Worm (Caenorhabditis elegans) whole organism, L1 larva: ENCODE results near the gene mrpl-28.

Experiments
- C34B4.2 ChIP-seq: sonication (generic microtip); optimal IDR thresholded peaks from 2 replicates; lab custom pipeline; 2017; ENCODE audit warnings: mild to moderate bottlenecking, missing genetic modification characterization, missing compliant biosample characterization
- dpl-1 ChIP-seq, 3 experiments: fragments of 150-350 bp in 2 of 3; sonication (generic microtip) in 1 of 3; optimal IDR thresholded peaks; 2 replicates each; lab custom pipeline; 2014 to 2017; ENCODE audit warnings: missing biosample characterization in 3 of 3, missing genetic modification characterization in 3 of 3, missing genetic modification reagents in 3 of 3
- efl-1 ChIP-seq, 4 experiments: fragments of 150-350 bp; optimal IDR thresholded peaks in 3 of 4; peaks in 1 of 4; 1 replicate in 1 of 4; 2 replicates in 3 of 4; lab custom pipeline; 2014; ENCODE audit warnings: missing biosample characterization in 2 of 4, missing genetic modification characterization in 2 of 4, missing genetic modification reagents in 2 of 4
- lin-13 ChIP-seq: fragments of 150-350 bp; optimal IDR thresholded peaks from 2 replicates; lab custom pipeline; 2014; ENCODE audit warnings: missing biosample characterization, missing genetic modification reagents, missing genetic modification characterization
- mab-9 ChIP-seq: fragments of 200-800 bp; sonication (Bioruptor generic); IDR thresholded peaks from 2 replicates; pipeline ENCODE4 v1.3.6; 2022; ENCODE audit warnings: missing genetic modification reagents, missing genetic modification characterization, missing compliant biosample characterization
- nhr-237 ChIP-seq: fragments of 150-350 bp; optimal IDR thresholded peaks from 2 replicates; lab custom pipeline; 2014; ENCODE audit warnings: missing biosample characterization, missing genetic modification characterization
- nhr-71 ChIP-seq: sonication (generic microtip); optimal IDR thresholded peaks from 2 replicates; lab custom pipeline; 2016; ENCODE audit warnings: mild to moderate bottlenecking, missing genetic modification characterization, moderate library complexity, missing compliant biosample characterization
- nhr-76 ChIP-seq: sonication (generic microtip); optimal IDR thresholded peaks from 2 replicates; lab custom pipeline; 2017; ENCODE audit warnings: missing biosample characterization, missing genetic modification characterization
- skn-1 ChIP-seq: fragments of 150-350 bp; optimal IDR thresholded peaks from 2 replicates; lab custom pipeline; 2014; ENCODE audit warnings: missing biosample characterization, missing genetic modification characterization
- sptf-1 ChIP-seq: fragments of 150-350 bp; optimal IDR thresholded peaks from 2 replicates; lab custom pipeline; 2014; ENCODE audit warnings: missing biosample characterization, missing genetic modification characterization
- unc-98 ChIP-seq: fragments of 200-800 bp; sonication (Bioruptor generic); IDR thresholded peaks from 2 replicates; pipeline ENCODE4 v1.3.6; 2022; ENCODE audit warnings: missing genetic modification characterization, missing compliant biosample characterization
- zag-1 ChIP-seq: fragments of 150-350 bp; optimal IDR thresholded peaks from 2 replicates; lab custom pipeline; 2014; ENCODE audit warnings: missing biosample characterization, missing genetic modification characterization
- ztf-11 ChIP-seq, 2 experiments: sonication (generic microtip); optimal IDR thresholded peaks; 2 replicates each; lab custom pipeline; 2016 to 2017; ENCODE audit warnings: missing genetic modification characterization in 2 of 2, missing biosample characterization in 1 of 2, missing compliant biosample characterization in 1 of 2

- TF ChIP-seq nhr-237 (tag; lab: Kevin White, UChicago) (no peak), unc-98 (GFP tag; lab: Robert Waterston, UW) (no peak), C34B4.2 (tag; lab: Kevin White, UChicago) (no peak), dpl-1 (GFP tag; optimal IDR thresholded peaks at IDR 0.05; lab: Kevin White, UChicago) (no peak), zag-1 (tag; lab: Kevin White, UChicago) (no peak), nhr-71 (tag; lab: Kevin White, UChicago) (no peak), efl-1 (optimal IDR thresholded peaks at IDR 0.05; lab: Kevin White, UChicago) (no peak), efl-1 (GFP tag; optimal IDR thresholded peaks at IDR 0.05 in 1 of 2; lab: Kevin White, UChicago) (no peak), ztf-11 (tag; optimal IDR thresholded peaks at IDR 0.05; lab: Kevin White, UChicago) (no peak), sptf-1 (no peak), mab-9 (GFP tag; lab: Robert Waterston, UW) (no peak), lin-13 (GFP tag; lab: Kevin White, UChicago) (no peak), nhr-76 (tag; lab: Kevin White, UChicago) (no peak), skn-1 (no peak)
Observed at ce11 chrII:116916-117315, 38.9 kb downstream of the mrpl-28 start, which contains the start of gene srt-54.
